Fruit fly (Drosophila melanogaster) whole organism, embryonic: ENCODE data around the gene CG9270.

ENCODE experiments used
- Antp ChIP-seq: fragments of 200-800 bp; sonication (Bioruptor generic); optimal IDR thresholded peaks from 3 replicates; lab custom pipeline; 2016; ENCODE audit warnings: missing biosample characterization, missing genetic modification characterization
- Asciz ChIP-seq: fragments of 200-800 bp; sonication (Bioruptor generic); optimal IDR thresholded peaks from 2 replicates; lab custom pipeline; 2017; ENCODE audit warnings: missing biosample characterization, mild to moderate bottlenecking, missing genetic modification characterization, missing genetic modification reagents
- CG10209 ChIP-seq: fragments of 200-800 bp; sonication (Bioruptor generic); optimal IDR thresholded peaks from 3 replicates; lab custom pipeline; 2017; ENCODE audit warnings: missing biosample characterization, mild to moderate bottlenecking, missing genetic modification characterization, missing genetic modification reagents
- CG1024 ChIP-seq: fragments of 200-800 bp; sonication (Bioruptor generic); IDR thresholded peaks from 2 replicates; pipeline ENCODE4 v1.3.6; 2022; ENCODE audit warnings: missing biosample characterization, missing genetic modification characterization
- CG10654 ChIP-seq: fragments of 200-800 bp; sonication (Bioruptor generic); optimal IDR thresholded peaks from 2 replicates; lab custom pipeline; 2016; ENCODE audit warnings: missing biosample characterization, missing genetic modification characterization
- CG11504 ChIP-seq: fragments of 200-800 bp; sonication (Bioruptor generic); optimal IDR thresholded peaks from 3 replicates; lab custom pipeline; 2019; ENCODE audit warnings: missing biosample characterization, mild to moderate bottlenecking, missing genetic modification characterization, moderate library complexity
- CG14710 ChIP-seq: fragments of 200-800 bp; sonication (Bioruptor generic); optimal IDR thresholded peaks from 3 replicates; lab custom pipeline; 2019; ENCODE audit warnings: missing biosample characterization, mild to moderate bottlenecking, missing genetic modification characterization, moderate library complexity
- CG14860 ChIP-seq: fragments of 200-800 bp; sonication (Bioruptor generic); IDR thresholded peaks from 3 replicates; pipeline ENCODE4 v1.3.6; 2022; ENCODE audit warnings: missing biosample characterization, missing genetic modification characterization; ENCODE audit not compliant: partially characterized antibody
- CG1603 ChIP-seq: fragments of 200-800 bp; sonication (Bioruptor generic); optimal IDR thresholded peaks from 2 replicates; lab custom pipeline; 2019; ENCODE audit warnings: missing biosample characterization, mild to moderate bottlenecking, missing genetic modification characterization, moderate library complexity
- CG1647 ChIP-seq: fragments of 200-800 bp; sonication (Bioruptor generic); optimal IDR thresholded peaks from 3 replicates; lab custom pipeline; 2016; ENCODE audit warnings: missing biosample characterization, missing genetic modification characterization
- CG2202 ChIP-seq: fragments of 200-800 bp; sonication (Bioruptor generic); optimal IDR thresholded peaks from 2 replicates; lab custom pipeline; 2018; ENCODE audit warnings: missing biosample characterization, mild to moderate bottlenecking, missing genetic modification characterization
- CG31224 ChIP-seq: fragments of 200-800 bp; sonication (Bioruptor generic); IDR thresholded peaks from 2 replicates; pipeline ENCODE4 v1.3.6; 2022; ENCODE audit warnings: missing biosample characterization, missing genetic modification characterization
- CG4360 ChIP-seq: fragments of 200-800 bp; sonication (Bioruptor generic); IDR thresholded peaks from 2 replicates; pipeline ENCODE4 v1.3.6; 2022; ENCODE audit warnings: missing biosample characterization, missing genetic modification characterization
- CG7357 ChIP-seq: fragments of 200-800 bp; sonication (Bioruptor generic); IDR thresholded peaks from 3 replicates; pipeline ENCODE4 v1.3.6; 2022; ENCODE audit warnings: missing biosample characterization, missing genetic modification characterization
- CG8290 ChIP-seq, 3 experiments: fragments of 200-800 bp; sonication (Bioruptor generic); optimal IDR thresholded peaks; 2 replicates each; lab custom pipeline; 2016 to 2019; ENCODE audit warnings: missing biosample characterization in 3 of 3, missing genetic modification characterization in 3 of 3, mild to moderate bottlenecking in 2 of 3, moderate library complexity in 1 of 3
- CG9932 ChIP-seq: fragments of 200-800 bp; sonication (Bioruptor generic); IDR thresholded peaks from 2 replicates; pipeline ENCODE4 v1.3.6; 2022; ENCODE audit warnings: missing biosample characterization, missing genetic modification characterization
- Dref ChIP-seq: fragments of 200-800 bp; sonication (Bioruptor generic); IDR thresholded peaks from 2 replicates; pipeline ENCODE4 v1.3.6; 2022; ENCODE audit warnings: missing biosample characterization, missing genetic modification characterization
- MBD-R2 ChIP-seq: fragments of 200-800 bp; sonication (Bioruptor generic); IDR thresholded peaks from 2 replicates; pipeline ENCODE4 v1.3.6; 2022; ENCODE audit warnings: missing biosample characterization, missing genetic modification characterization
- NFAT ChIP-seq: fragments of 200-800 bp; sonication (Bioruptor generic); IDR thresholded peaks from 2 replicates; pipeline ENCODE4 v1.3.6; 2022; ENCODE audit warnings: missing biosample characterization, missing genetic modification characterization
- Neu2 ChIP-seq: fragments of 200-800 bp; sonication (Bioruptor generic); optimal IDR thresholded peaks from 3 replicates; lab custom pipeline; 2016; ENCODE audit warnings: missing biosample characterization, missing genetic modification characterization, borderline replicate concordance
- NfI ChIP-seq: fragments of 200-800 bp; sonication (Bioruptor generic); optimal IDR thresholded peaks from 3 replicates; lab custom pipeline; 2018; ENCODE audit warnings: missing biosample characterization, mild to moderate bottlenecking, missing genetic modification characterization, moderate library complexity
- Ptx1 ChIP-seq: fragments of 200-800 bp; sonication (Bioruptor generic); IDR thresholded peaks from 2 replicates; pipeline ENCODE4 v1.3.6; 2022; ENCODE audit warnings: missing biosample characterization, missing genetic modification characterization
- Rfx ChIP-seq: fragments of 200-800 bp; sonication (Bioruptor generic); IDR thresholded peaks from 2 replicates; pipeline ENCODE4 v1.3.6; 2022; ENCODE audit warnings: missing biosample characterization, missing genetic modification characterization
- Rx ChIP-seq: fragments of 200-800 bp; sonication (Bioruptor generic); IDR thresholded peaks from 2 replicates; pipeline ENCODE4 v1.3.6; 2022; ENCODE audit warnings: missing biosample characterization, missing genetic modification characterization
- Scr ChIP-seq: fragments of 200-800 bp; sonication (Bioruptor generic); IDR thresholded peaks from 2 replicates; pipeline ENCODE4 v1.3.6; 2022; ENCODE audit warnings: missing biosample characterization, missing genetic modification characterization; ENCODE audit not compliant: partially characterized antibody
- Tbp ChIP-seq: fragments of >200 bp; optimal IDR thresholded peaks from 2 replicates; lab custom pipeline; 2018; ENCODE audit warnings: missing biosample characterization, missing genetic modification characterization
- aop ChIP-seq: fragments of 200-800 bp; sonication (Bioruptor generic); IDR thresholded peaks from 2 replicates; pipeline ENCODE4 v1.3.6; 2022; ENCODE audit warnings: missing biosample characterization, missing genetic modification characterization
- btn ChIP-seq: fragments of 200-800 bp; sonication (Bioruptor generic); optimal IDR thresholded peaks from 2 replicates; lab custom pipeline; 2016; ENCODE audit warnings: missing biosample characterization, missing genetic modification characterization
- caup ChIP-seq: fragments of 200-800 bp; sonication (Bioruptor generic); optimal IDR thresholded peaks from 3 replicates; lab custom pipeline; 2017; ENCODE audit warnings: missing biosample characterization, mild to moderate bottlenecking, missing genetic modification characterization, moderate library complexity; ENCODE audit not compliant: severe bottlenecking
- chm ChIP-seq: fragments of 200-800 bp; sonication (Bioruptor generic); IDR thresholded peaks from 2 replicates; pipeline ENCODE4 v1.3.6; 2022; ENCODE audit warnings: missing biosample characterization, missing genetic modification characterization
- crc ChIP-seq: fragments of 200-800 bp; sonication (Bioruptor generic); optimal IDR thresholded peaks from 2 replicates; lab custom pipeline; 2016; ENCODE audit warnings: missing biosample characterization, missing genetic modification characterization
- crp ChIP-seq, 2 experiments: fragments of 200-800 bp; sonication (Bioruptor generic); optimal IDR thresholded peaks; 2 replicates in 1 of 2; 3 replicates in 1 of 2; lab custom pipeline; 2017; ENCODE audit warnings: missing biosample characterization in 2 of 2, missing genetic modification characterization in 2 of 2, mild to moderate bottlenecking in 1 of 2, moderate library complexity in 1 of 2
- cwo ChIP-seq: fragments of 200-800 bp; sonication (Bioruptor generic); optimal IDR thresholded peaks from 3 replicates; lab custom pipeline; 2017; ENCODE audit warnings: missing biosample characterization, missing genetic modification characterization, mild to moderate bottlenecking, moderate library complexity, missing genetic modification reagents
- dpn ChIP-seq, 2 experiments: fragments of 200-800 bp; sonication (Bioruptor generic); optimal IDR thresholded peaks; 3 replicates each; lab custom pipeline; 2016; ENCODE audit warnings: missing biosample characterization in 2 of 2, missing genetic modification characterization in 2 of 2
- fd96Cb ChIP-seq: fragments of 200-800 bp; sonication (Bioruptor generic); optimal IDR thresholded peaks from 2 replicates; lab custom pipeline; 2018; ENCODE audit warnings: missing biosample characterization, mild to moderate bottlenecking, missing genetic modification characterization, moderate library complexity
- hkb ChIP-seq, 2 experiments: fragments of 200-800 bp in 1 of 2; fragments of >200 bp in 1 of 2; sonication (Bioruptor generic) in 1 of 2; IDR thresholded peaks in 1 of 2; optimal IDR thresholded peaks in 1 of 2; 2 replicates each; pipeline versions ENCODE4 v1.3.6 to Lab custom; 2017 to 2022; ENCODE audit warnings: missing biosample characterization in 1 of 2, missing genetic modification characterization in 1 of 2
- lola ChIP-seq, 3 experiments: fragments of >200 bp in 2 of 3; fragments of 200-800 bp in 1 of 3; sonication (Bioruptor generic) in 1 of 3; optimal IDR thresholded peaks; 2 replicates each; lab custom pipeline; 2017 to 2019; ENCODE audit warnings: missing biosample characterization in 3 of 3, missing genetic modification characterization in 3 of 3, mild to moderate bottlenecking in 1 of 3, moderate library complexity in 1 of 3
- otp ChIP-seq: fragments of 200-800 bp; sonication (Bioruptor generic); IDR thresholded peaks from 3 replicates; pipeline ENCODE4, ENCODE4 v1.3.6; 2022; ENCODE audit warnings: missing biosample characterization, missing genetic modification characterization
- phol ChIP-seq: fragments of 200-800 bp; sonication (Bioruptor generic); optimal IDR thresholded peaks from 3 replicates; lab custom pipeline; 2018; ENCODE audit warnings: missing biosample characterization, mild to moderate bottlenecking, missing genetic modification characterization, moderate library complexity
- repo ChIP-seq: fragments of 200-800 bp; sonication (Bioruptor generic); optimal IDR thresholded peaks from 2 replicates; lab custom pipeline; 2016; ENCODE audit warnings: missing biosample characterization, missing genetic modification characterization
- sisA ChIP-seq: fragments of 200-800 bp; sonication (Bioruptor generic); IDR thresholded peaks from 2 replicates; pipeline ENCODE4 v1.3.6; 2022; ENCODE audit warnings: missing biosample characterization, missing genetic modification characterization
- sna ChIP-seq: fragments of 200-800 bp; sonication (Bioruptor generic); IDR thresholded peaks from 2 replicates; pipeline ENCODE4 v1.3.6; 2022; ENCODE audit warnings: missing biosample characterization, missing genetic modification characterization; ENCODE audit not compliant: partially characterized antibody
- sr ChIP-seq: fragments of 200-800 bp; sonication (Bioruptor generic); IDR thresholded peaks from 3 replicates; pipeline ENCODE4 v1.3.6; 2022; ENCODE audit warnings: missing biosample characterization, missing genetic modification characterization
- stwl ChIP-seq: fragments of 200-800 bp; sonication (Bioruptor generic); optimal IDR thresholded peaks from 3 replicates; lab custom pipeline; 2018; ENCODE audit warnings: missing biosample characterization, mild to moderate bottlenecking, missing genetic modification characterization, moderate library complexity
- ttk ChIP-seq: fragments of 200-800 bp; sonication (Bioruptor generic); IDR thresholded peaks from 2 replicates; pipeline ENCODE4 v2.1.2; 2022; ENCODE audit warnings: missing biosample characterization, missing genetic modification characterization
- wek ChIP-seq: fragments of 200-800 bp; sonication (Bioruptor generic); optimal IDR thresholded peaks from 3 replicates; lab custom pipeline; 2018; ENCODE audit warnings: missing biosample characterization, mild to moderate bottlenecking, missing genetic modification characterization, moderate library complexity
- wor ChIP-seq: fragments of 200-800 bp; sonication (Bioruptor generic); IDR thresholded peaks from 2 replicates; pipeline ENCODE4 v1.3.6; 2022; ENCODE audit warnings: missing biosample characterization, missing genetic modification characterization
- zfh2 ChIP-seq: fragments of 200-800 bp; sonication (Bioruptor generic); optimal IDR thresholded peaks from 2 replicates; lab custom pipeline; 2016; ENCODE audit warnings: missing biosample characterization, missing genetic modification characterization

Gene CG9270

dm6 chr2L:20881353-20882079 is 52.4 kb downstream of the CG9270 start (continued):
- TF ChIP-seq caup (GFP tag; lab: Kevin White, UChicago) (peak; percentile 46), Tbp (no peak), CG4360 (GFP tag; lab: Robert Waterston, UW) (no peak), crp (GFP tag; optimal IDR thresholded peaks at IDR 0.05; lab: Kevin White, UChicago) (no peak), Neu2 (GFP tag; lab: Kevin White, UChicago) (no peak), Antp (peak; percentile 67), CG10209 (GFP tag; lab: Kevin White, UChicago) (peak; percentile 44), aop (GFP tag; lab: Robert Waterston, UW) (no peak), CG31224 (GFP tag; lab: Robert Waterston, UW) (peak; percentile 59), CG10654 (peak; percentile 29), Asciz (GFP tag; lab: Kevin White, UChicago) (peak; percentile 29), NFAT (GFP tag; lab: Robert Waterston, UW) (peak; percentile 45; the same call in 1 of the 2 replicates), wor (GFP tag; lab: Robert Waterston, UW) (no peak; the same call in 1 of the 2 replicates), CG7357 (peak; percentile 60; the same call in 2 of the 3 replicates), Scr (GFP tag; lab: Robert Waterston, UW) (no peak), CG9932 (peak; percentile 84), Ptx1 (GFP tag; lab: Robert Waterston, UW) (peak; percentile 58), Dref (GFP tag; lab: Robert Waterston, UW) (no peak), wek (GFP tag; lab: Kevin White, UChicago) (peak; percentile 19), CG8290 (GFP tag; optimal IDR thresholded peaks at IDR 0.05; lab: Kevin White, UChicago) (no peak), CG8290 (tag; optimal IDR thresholded peaks at IDR 0.05; lab: Kevin White, UChicago) (peak in 1 of 2 experiments; percentile 90), stwl (tag; lab: Kevin White, UChicago) (no peak), MBD-R2 (GFP tag; lab: Robert Waterston, UW) (peak; percentile 50; the same call in 1 of the 2 replicates), chm (GFP tag; lab: Robert Waterston, UW) (no peak), CG11504 (tag; lab: Kevin White, UChicago) (no peak), CG1603 (no peak), btn (GFP tag; lab: Kevin White, UChicago) (no peak), crc (GFP tag; lab: Kevin White, UChicago) (no peak), fd96Cb (peak; percentile 14), CG2202 (tag; lab: Kevin White, UChicago) (no peak), NfI (GFP tag; lab: Kevin White, UChicago) (peak; percentile 12), phol (tag; lab: Kevin White, UChicago) (peak; percentile 27), sr (GFP tag; lab: Robert Waterston, UW) (no peak), zfh2 (peak; percentile 61), hkb (optimal IDR thresholded peaks at IDR 0.05; lab: Kevin White, UChicago) (no peak), hkb (GFP tag; IDR thresholded peaks at IDR 0.05; lab: Robert Waterston, UW) (peak; percentile 37; the same call in 1 of the 2 replicates), sisA (GFP tag; lab: Robert Waterston, UW) (peak; percentile 55), CG14710 (tag; lab: Kevin White, UChicago) (peak; percentile 6), repo (GFP tag; lab: Kevin White, UChicago) (peak; percentile 27), cwo (peak; percentile 76), Rfx (GFP tag; lab: Robert Waterston, UW) (peak; percentile 85), ttk (GFP tag; lab: Robert Waterston, UW) (no peak), CG1647 (GFP tag; lab: Kevin White, UChicago) (peak; percentile 32), CG14860 (no peak), lola (GFP tag; optimal IDR thresholded peaks at IDR 0.05; lab: Kevin White, UChicago) (no peak), otp (GFP tag; lab: Robert Waterston, UW) (peak; percentile 48; the same call in 1 of the 3 replicates), Rx (GFP tag; lab: Robert Waterston, UW) (no peak), sna (GFP tag; lab: Robert Waterston, UW) (no peak), CG1024 (no peak), dpn (GFP tag; optimal IDR thresholded peaks at IDR 0.05; lab: Kevin White, UChicago) (peak; percentile 50 to 59)
